Fruit fly (Drosophila melanogaster): ENCODE measurements around the gene CG34277.

Gene CG34277

DNA sequence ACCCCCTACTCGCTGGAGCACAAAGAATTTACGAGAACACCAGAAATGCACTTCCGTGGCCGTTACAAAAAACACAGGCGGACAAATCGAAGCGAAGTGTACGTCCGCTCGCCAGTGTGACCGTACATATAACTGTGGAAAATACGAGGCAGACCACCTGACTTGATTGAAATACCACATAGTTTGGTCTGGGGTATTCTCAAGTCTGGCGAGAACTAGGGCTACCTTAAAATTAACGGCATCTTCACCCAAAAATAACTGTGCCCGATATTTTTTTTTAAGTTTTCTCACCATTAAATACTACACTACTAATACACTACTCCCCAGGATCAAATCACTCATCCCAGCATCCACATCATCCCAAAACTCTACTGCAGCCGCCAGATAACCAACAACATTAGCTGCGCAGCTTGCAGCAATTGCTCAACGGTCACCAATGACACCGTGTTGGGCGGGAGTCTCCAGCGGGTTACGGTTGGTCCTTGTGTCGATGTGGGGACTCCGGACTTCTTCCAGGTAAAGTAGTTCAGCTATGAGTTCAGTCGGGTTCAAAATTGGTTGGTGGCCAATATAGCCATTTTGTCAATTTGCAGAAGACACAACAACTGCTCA lies 1.1 kb upstream of the CG34277 start, which contains the start of gene Cerk (continued):
- peak; percentile 38 for TF ChIP-seq CG17802 (tag; optimal IDR thresholded peaks at IDR 0.05)
- TF ChIP-seq dan (GFP tag; IDR thresholded peaks at IDR 0.05) = no peak
- no peak for TF ChIP-seq hkb (optimal IDR thresholded peaks at IDR 0.05)
- TF ChIP-seq hkb (GFP tag; IDR thresholded peaks at IDR 0.05) = no peak
- peak; percentile 65; the same call in 2 of the 3 replicates for TF ChIP-seq knrl (GFP tag; IDR thresholded peaks at IDR 0.05; ENCODE audit: partially characterized antibody)
- peak; percentile 37 for TF ChIP-seq Mes4 (GFP tag; optimal IDR thresholded peaks at IDR 0.05)
- TF ChIP-seq oc (tag; optimal IDR thresholded peaks at IDR 0.05) = no peak
- TF ChIP-seq klu (GFP tag; IDR thresholded peaks at IDR 0.05) = no peak
- TF ChIP-seq pnt (GFP tag; optimal IDR thresholded peaks at IDR 0.05) = peak; percentile 41
- TF ChIP-seq CG4424 (GFP tag; optimal IDR thresholded peaks at IDR 0.05) = peak; percentile 1
- TF ChIP-seq Aef1 (GFP tag; IDR thresholded peaks at IDR 0.05) = 0 out of 3 replicates have a peak, but pooled peaks have one; percentile 12
- peak; percentile 59; the same call in 1 of the 3 replicates for TF ChIP-seq CG6791 (GFP tag; IDR thresholded peaks at IDR 0.05; ENCODE audit: partially characterized antibody)
- peak; percentile 46 for TF ChIP-seq Dp (GFP tag; optimal IDR thresholded peaks at IDR 0.05)
- no peak for TF ChIP-seq pan (optimal IDR thresholded peaks at IDR 0.05)
- TF ChIP-seq pan (GFP tag; optimal IDR thresholded peaks at IDR 0.05 in 1 of 2, IDR thresholded peaks at IDR 0.05 in 1 of 2) = peak in 1 of 2 experiments; percentile 23
- no peak for TF ChIP-seq usp (GFP tag; optimal IDR thresholded peaks at IDR 0.05)
- TF ChIP-seq CG8290 (GFP tag; optimal IDR thresholded peaks at IDR 0.05) = peak; percentile 30
- TF ChIP-seq CG8290 (tag; optimal IDR thresholded peaks at IDR 0.05) = peak; percentile 28 to 86
- 0 out of 3 replicates have a peak, but pooled peaks have one; percentile 21 for TF ChIP-seq Mrtf (GFP tag; IDR thresholded peaks at IDR 0.05)
- peak; percentile 13; the same call in 1 of the 3 replicates for TF ChIP-seq ken (GFP tag; IDR thresholded peaks at IDR 0.05)
- peak; percentile 62 for TF ChIP-seq CG9876 (GFP tag; optimal IDR thresholded peaks at IDR 0.05)
- peak; percentile 6 for TF ChIP-seq CrebB (tag; optimal IDR thresholded peaks at IDR 0.05)
- peak; percentile 67 for TF ChIP-seq mam (GFP tag; optimal IDR thresholded peaks at IDR 0.05)
- TF ChIP-seq stwl (tag; optimal IDR thresholded peaks at IDR 0.05) = peak; percentile 74
- peak; percentile 32 for TF ChIP-seq CG9609 (GFP tag; optimal IDR thresholded peaks at IDR 0.05)
- TF ChIP-seq CG15514 (GFP tag; optimal IDR thresholded peaks at IDR 0.05) = peak; percentile 75
- TF ChIP-seq vnd (GFP tag; IDR thresholded peaks at IDR 0.05; ENCODE audit: partially characterized antibody) = no peak
- peak; percentile 33 for TF ChIP-seq Nf-YC (tag; optimal IDR thresholded peaks at IDR 0.05)
- TF ChIP-seq CG6175 (GFP tag; IDR thresholded peaks at IDR 0.05) = no peak
- peak; percentile 55 for TF ChIP-seq kah (GFP tag; optimal IDR thresholded peaks at IDR 0.05)
- peak; percentile 41 for TF ChIP-seq CG6654 (GFP tag; optimal IDR thresholded peaks at IDR 0.05)
- TF ChIP-seq CG14441 (GFP tag; IDR thresholded peaks at IDR 0.05) = no peak
- peak; percentile 22 for TF ChIP-seq bab2 (GFP tag; optimal IDR thresholded peaks at IDR 0.05)
- TF ChIP-seq CHES-1-like (GFP tag; optimal IDR thresholded peaks at IDR 0.05) = peak; percentile 52
- peak; percentile 54 for TF ChIP-seq nom (GFP tag; optimal IDR thresholded peaks at IDR 0.05)
- TF ChIP-seq CG3163 (GFP tag; optimal IDR thresholded peaks at IDR 0.05) = peak; percentile 28
- TF ChIP-seq HHEX (GFP tag; optimal IDR thresholded peaks at IDR 0.05) = no peak
- TF ChIP-seq CG9437 (GFP tag; optimal IDR thresholded peaks at IDR 0.05) = no peak
- peak in 1 of 2 experiments; percentile 61 for TF ChIP-seq Pdp1 (GFP tag; optimal IDR thresholded peaks at IDR 0.05)
- TF ChIP-seq CG13287 (GFP tag; IDR thresholded peaks at IDR 0.05; ENCODE audit: partially characterized antibody) = peak; percentile 76
- TF ChIP-seq Fer3 (tag; optimal IDR thresholded peaks at IDR 0.05) = peak; percentile 36
- TF ChIP-seq D (optimal IDR thresholded peaks at IDR 0.05) = no peak
- TF ChIP-seq D (GFP tag; optimal IDR thresholded peaks at IDR 0.05) = no peak
- peak; percentile 38 for TF ChIP-seq Antp (GFP tag; optimal IDR thresholded peaks at IDR 0.05)
- TF ChIP-seq MTF-1 (GFP tag; optimal IDR thresholded peaks at IDR 0.05; ENCODE audit: borderline replicate concordance) = peak; percentile 12
- no peak for TF ChIP-seq Spps (tag; optimal IDR thresholded peaks at IDR 0.05)
- no peak for TF ChIP-seq tio (GFP tag; optimal IDR thresholded peaks at IDR 0.05)
- no peak for TF ChIP-seq CG17359 (tag; optimal IDR thresholded peaks at IDR 0.05)
- peak; percentile 27 for TF ChIP-seq gem (tag; optimal IDR thresholded peaks at IDR 0.05)
- no peak for TF ChIP-seq CG32772 (GFP tag; IDR thresholded peaks at IDR 0.05)
